Worm (Caenorhabditis elegans): ENCODE data around the gene F38A1.9.

DNA sequence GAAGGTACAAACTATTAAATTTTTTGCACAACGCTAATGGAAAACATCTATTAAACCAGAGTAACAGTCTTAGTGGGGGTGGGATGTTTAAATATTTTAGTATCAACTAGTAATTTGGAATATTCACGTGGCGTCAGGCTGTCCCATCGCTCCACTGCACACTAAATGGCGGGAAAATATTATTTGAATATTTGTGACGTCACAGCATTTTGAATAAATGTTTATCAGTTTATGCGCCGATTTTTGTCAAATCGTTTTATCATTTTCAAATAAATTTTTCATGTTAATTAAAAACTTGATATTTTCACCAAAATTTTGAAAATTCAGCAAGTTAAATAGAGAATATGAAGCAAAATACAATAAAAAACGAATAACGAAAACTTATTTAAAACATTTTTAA, 1.8 kb downstream of the F38A1.9 start, which contains the start of gene F38A1.15:
- no peak for TF ChIP-seq pqm-1 (tag; optimal IDR thresholded peaks at IDR 0.05)
- TF ChIP-seq C16A3.4 (tag; optimal IDR thresholded peaks at IDR 0.05), result no peak
- no peak for TF ChIP-seq blmp-1 (tag; optimal IDR thresholded peaks at IDR 0.05)
- no peak for TF ChIP-seq egl-27 (tag; optimal IDR thresholded peaks at IDR 0.05)
- no peak for TF ChIP-seq egl-13 (tag; optimal IDR thresholded peaks at IDR 0.05)
- TF ChIP-seq rnt-1 (tag; optimal IDR thresholded peaks at IDR 0.05), result no peak
- no peak for TF ChIP-seq aly-2 (tag; optimal IDR thresholded peaks at IDR 0.05)
- TF ChIP-seq swsn-7 (tag; optimal IDR thresholded peaks at IDR 0.05), result no peak
- TF ChIP-seq mef-2 (tag; optimal IDR thresholded peaks at IDR 0.05), result no peak
- TF ChIP-seq lsy-2 (tag; optimal IDR thresholded peaks at IDR 0.05), result no peak
- no peak for TF ChIP-seq aha-1 (tag; optimal IDR thresholded peaks at IDR 0.05)
- no peak for TF ChIP-seq nhr-76 (tag; optimal IDR thresholded peaks at IDR 0.05)
- TF ChIP-seq elt-3 (tag; optimal IDR thresholded peaks at IDR 0.05), result no peak
- TF ChIP-seq snpc-4 (tag; optimal IDR thresholded peaks at IDR 0.05), result no peak

Data from whole organism, L1 larva.